Fruit fly (Drosophila melanogaster) whole organism, embryonic: ENCODE measurements around the gene CG13108.
A peak's percentile ranks its signal among the peaks of the same experiment; 100 is the strongest.

Source experiments
- Antp ChIP-seq: fragments of 200-800 bp; sonication (Bioruptor generic); optimal IDR thresholded peaks from 3 replicates; lab custom pipeline; 2016; ENCODE audit warnings: missing biosample characterization, missing genetic modification characterization
- BEAF-32 ChIP-seq: fragments of 200-800 bp; sonication (Bioruptor generic); optimal IDR thresholded peaks from 3 replicates; lab custom pipeline; 2017; ENCODE audit warnings: missing biosample characterization, missing genetic modification characterization, mild to moderate bottlenecking, moderate library complexity, missing genetic modification reagents
- CG10267 ChIP-seq: fragments of 200-800 bp; sonication (Bioruptor generic); optimal IDR thresholded peaks from 2 replicates; lab custom pipeline; 2018; ENCODE audit warnings: missing biosample characterization, mild to moderate bottlenecking, missing genetic modification characterization, moderate library complexity
- CG10274 ChIP-seq: fragments of 200-800 bp; sonication (Bioruptor generic); optimal IDR thresholded peaks from 3 replicates; lab custom pipeline; 2017; ENCODE audit warnings: missing biosample characterization, mild to moderate bottlenecking, missing genetic modification characterization
- CG10543 ChIP-seq: fragments of 200-800 bp; sonication (Bioruptor generic); optimal IDR thresholded peaks from 3 replicates; lab custom pipeline; 2017; ENCODE audit warnings: missing biosample characterization, mild to moderate bottlenecking, missing genetic modification characterization, moderate library complexity
- CG10565 ChIP-seq: fragments of 200-800 bp; sonication (Bioruptor generic); optimal IDR thresholded peaks from 3 replicates; lab custom pipeline; 2016; ENCODE audit warnings: missing biosample characterization, mild to moderate bottlenecking, missing genetic modification characterization
- CG11085 ChIP-seq: fragments of 200-800 bp; sonication (Bioruptor generic); IDR thresholded peaks from 2 replicates; pipeline ENCODE4 v1.3.6; 2022; ENCODE audit warnings: missing biosample characterization, missing genetic modification characterization
- CG11696 ChIP-seq: fragments of 200-800 bp; sonication (Bioruptor generic); IDR thresholded peaks from 2 replicates; pipeline ENCODE4 v1.3.6; 2022; ENCODE audit warnings: missing biosample characterization, missing genetic modification characterization
- CG11723 ChIP-seq: fragments of 200-800 bp; sonication (Bioruptor generic); optimal IDR thresholded peaks from 2 replicates; lab custom pipeline; 2017; ENCODE audit warnings: missing biosample characterization, mild to moderate bottlenecking, missing genetic modification characterization
- CG1233 ChIP-seq: fragments of 200-800 bp; sonication (Bioruptor generic); optimal IDR thresholded peaks from 4 replicates; lab custom pipeline; 2018; ENCODE audit warnings: missing biosample characterization, mild to moderate bottlenecking, missing genetic modification characterization
- CG12659 ChIP-seq: fragments of 200-800 bp; sonication (Bioruptor generic); optimal IDR thresholded peaks from 3 replicates; lab custom pipeline; 2017; ENCODE audit warnings: mild to moderate bottlenecking, missing biosample characterization, missing genetic modification reagents, missing genetic modification characterization
- CG14860 ChIP-seq: fragments of 200-800 bp; sonication (Bioruptor generic); IDR thresholded peaks from 3 replicates; pipeline ENCODE4 v1.3.6; 2022; ENCODE audit warnings: missing biosample characterization, missing genetic modification characterization; ENCODE audit not compliant: partially characterized antibody
- CG15269 ChIP-seq: fragments of 200-800 bp; sonication (Bioruptor generic); optimal IDR thresholded peaks from 2 replicates; lab custom pipeline; 2018; ENCODE audit warnings: missing biosample characterization, mild to moderate bottlenecking, missing genetic modification characterization, moderate library complexity
- CG17359 ChIP-seq: fragments of 200-800 bp; sonication (Bioruptor generic); optimal IDR thresholded peaks from 3 replicates; lab custom pipeline; 2018; ENCODE audit warnings: missing biosample characterization, mild to moderate bottlenecking, missing genetic modification characterization, moderate library complexity
- CG18599 ChIP-seq: fragments of 200-800 bp; sonication (Bioruptor generic); optimal IDR thresholded peaks from 3 replicates; lab custom pipeline; 2017; ENCODE audit warnings: missing biosample characterization, missing genetic modification characterization, mild to moderate bottlenecking, moderate library complexity, missing genetic modification reagents
- CG2712 ChIP-seq: fragments of 200-800 bp; optimal IDR thresholded peaks from 3 replicates; lab custom pipeline; 2019; ENCODE audit warnings: missing biosample characterization, mild to moderate bottlenecking, missing genetic modification characterization, moderate library complexity
- CG34224 ChIP-seq: fragments of 200-800 bp; sonication (Bioruptor generic); IDR thresholded peaks from 3 replicates; pipeline ENCODE4 v1.3.6; 2022; ENCODE audit warnings: missing biosample characterization, missing genetic modification characterization; ENCODE audit not compliant: partially characterized antibody
- CG42726 ChIP-seq: fragments of 200-800 bp; sonication (Bioruptor generic); IDR thresholded peaks from 2 replicates; pipeline ENCODE4 v1.3.6; 2022; ENCODE audit warnings: missing biosample characterization, missing genetic modification characterization; ENCODE audit not compliant: partially characterized antibody
- CG4820 ChIP-seq: fragments of 200-800 bp; sonication (Bioruptor generic); optimal IDR thresholded peaks from 3 replicates; lab custom pipeline; 2016; ENCODE audit warnings: missing biosample characterization, missing genetic modification characterization
- CG6654 ChIP-seq: fragments of 200-800 bp; sonication (Bioruptor generic); optimal IDR thresholded peaks from 2 replicates; lab custom pipeline; 2017; ENCODE audit warnings: missing biosample characterization, mild to moderate bottlenecking, missing genetic modification characterization
- CG7372 ChIP-seq: fragments of 200-800 bp; sonication (Bioruptor generic); IDR thresholded peaks from 2 replicates; pipeline ENCODE4 v1.3.6; 2022; ENCODE audit warnings: missing biosample characterization, missing genetic modification characterization
- CG8281 ChIP-seq: fragments of 200-800 bp; sonication (Bioruptor generic); optimal IDR thresholded peaks from 2 replicates; lab custom pipeline; 2018; ENCODE audit warnings: missing biosample characterization, mild to moderate bottlenecking, missing genetic modification characterization, moderate library complexity
- CG8765 ChIP-seq: fragments of 200-800 bp; sonication (Bioruptor generic); IDR thresholded peaks from 2 replicates; pipeline ENCODE4 v1.3.6; 2022; ENCODE audit warnings: missing biosample characterization, missing genetic modification characterization
- Deaf1 ChIP-seq: fragments of 200-800 bp; optimal IDR thresholded peaks from 3 replicates; lab custom pipeline; 2019; ENCODE audit warnings: missing biosample characterization, mild to moderate bottlenecking, missing genetic modification characterization, moderate library complexity
- Dll ChIP-seq: fragments of 200-800 bp; sonication (Bioruptor generic); IDR thresholded peaks from 4 replicates; pipeline ENCODE4 v1.3.6; 2022; ENCODE audit warnings: missing biosample characterization, missing genetic modification characterization; ENCODE audit not compliant: partially characterized antibody
- E2f2 ChIP-seq: fragments of 200-800 bp; sonication (Bioruptor generic); IDR thresholded peaks from 2 replicates; pipeline ENCODE4 v1.3.6; 2022; ENCODE audit warnings: missing biosample characterization, missing genetic modification characterization
- Ets65A ChIP-seq: fragments of 200-800 bp; sonication (Bioruptor generic); peaks from one replicate; lab custom pipeline; 2016; ENCODE audit warnings: missing biosample characterization, missing genetic modification characterization
- Fer2 ChIP-seq: fragments of 200-800 bp; sonication (Bioruptor generic); optimal IDR thresholded peaks from 2 replicates; lab custom pipeline; 2018; ENCODE audit warnings: missing biosample characterization, mild to moderate bottlenecking, missing genetic modification characterization, moderate library complexity
- GATAe ChIP-seq: fragments of 200-800 bp; sonication (Bioruptor generic); conservative IDR thresholded peaks from 2 replicates; pipeline ENCODE4 v1.3.6; 2022; ENCODE audit warnings: missing biosample characterization, missing genetic modification characterization
- HLH54F ChIP-seq: fragments of 200-800 bp; sonication (Bioruptor generic); optimal IDR thresholded peaks from 3 replicates; lab custom pipeline; 2016; ENCODE audit warnings: missing biosample characterization, missing genetic modification characterization
- NfI ChIP-seq: fragments of 200-800 bp; sonication (Bioruptor generic); optimal IDR thresholded peaks from 3 replicates; lab custom pipeline; 2018; ENCODE audit warnings: missing biosample characterization, mild to moderate bottlenecking, missing genetic modification characterization, moderate library complexity
- Xbp1 ChIP-seq: fragments of 200-800 bp; sonication (Bioruptor generic); optimal IDR thresholded peaks from 3 replicates; lab custom pipeline; 2016; ENCODE audit warnings: missing biosample characterization, mild to moderate bottlenecking, missing genetic modification characterization
- ab ChIP-seq: fragments of 200-800 bp; sonication (Bioruptor generic); optimal IDR thresholded peaks from 2 replicates; lab custom pipeline; 2016; ENCODE audit warnings: missing biosample characterization, missing genetic modification characterization
- bsh ChIP-seq, 2 experiments: fragments of 200-800 bp; sonication (Bioruptor generic); optimal IDR thresholded peaks; 2 replicates each; lab custom pipeline; 2017 to 2018; ENCODE audit warnings: mild to moderate bottlenecking in 2 of 2, missing biosample characterization in 2 of 2, missing genetic modification characterization in 2 of 2, moderate library complexity in 1 of 2
- ci ChIP-seq: fragments of 200-800 bp; sonication (Bioruptor generic); IDR thresholded peaks from 3 replicates; pipeline ENCODE4 v1.3.6; 2022; ENCODE audit warnings: missing biosample characterization, missing genetic modification characterization
- corto ChIP-seq: fragments of 200-800 bp; sonication (Bioruptor generic); optimal IDR thresholded peaks from 2 replicates; lab custom pipeline; 2016; ENCODE audit warnings: missing biosample characterization, mild to moderate bottlenecking, missing genetic modification characterization, moderate library complexity
- dati ChIP-seq: fragments of 200-800 bp; sonication (Bioruptor generic); IDR thresholded peaks from 2 replicates; pipeline ENCODE4 v1.3.6; 2022; ENCODE audit warnings: missing biosample characterization, missing genetic modification characterization
- disco-r ChIP-seq: fragments of 200-800 bp; sonication (Bioruptor generic); optimal IDR thresholded peaks from 2 replicates; lab custom pipeline; 2016; ENCODE audit warnings: missing biosample characterization, missing genetic modification characterization
- ems ChIP-seq: fragments of 200-800 bp; sonication (Bioruptor generic); optimal IDR thresholded peaks from 3 replicates; lab custom pipeline; 2016; ENCODE audit warnings: missing biosample characterization, missing genetic modification characterization
- ewg ChIP-seq: fragments of 200-800 bp; sonication (Bioruptor generic); optimal IDR thresholded peaks from 3 replicates; lab custom pipeline; 2017; ENCODE audit warnings: mild to moderate bottlenecking, missing biosample characterization, missing genetic modification reagents, missing genetic modification characterization
- gcm ChIP-seq: fragments of 200-800 bp; sonication (Bioruptor generic); optimal IDR thresholded peaks from 2 replicates; lab custom pipeline; 2019; ENCODE audit warnings: missing biosample characterization, mild to moderate bottlenecking, missing genetic modification characterization, moderate library complexity
- grau ChIP-seq: fragments of 200-800 bp; optimal IDR thresholded peaks from 3 replicates; lab custom pipeline; 2019; ENCODE audit warnings: missing biosample characterization, mild to moderate bottlenecking, missing genetic modification characterization, moderate library complexity
- ham ChIP-seq: fragments of 200-800 bp; sonication (Bioruptor generic); IDR thresholded peaks from 2 replicates; pipeline ENCODE4 v1.3.6; 2022; ENCODE audit warnings: missing biosample characterization, missing genetic modification characterization
- lab ChIP-seq: fragments of 200-800 bp; sonication (Bioruptor generic); optimal IDR thresholded peaks from 3 replicates; lab custom pipeline; 2017; ENCODE audit warnings: missing biosample characterization, missing genetic modification characterization, mild to moderate bottlenecking, moderate library complexity, missing genetic modification reagents
- peb ChIP-seq: fragments of 200-800 bp; sonication (Bioruptor generic); IDR thresholded peaks from 2 replicates; pipeline ENCODE4 v1.3.6; 2022; ENCODE audit warnings: missing biosample characterization, missing genetic modification characterization
- pita ChIP-seq: fragments of 200-800 bp; sonication (Bioruptor generic); optimal IDR thresholded peaks from 2 replicates; lab custom pipeline; 2017; ENCODE audit warnings: missing biosample characterization, mild to moderate bottlenecking, missing genetic modification characterization
- rib ChIP-seq: fragments of 200-800 bp; sonication (Bioruptor generic); IDR thresholded peaks from 2 replicates; pipeline ENCODE4 v1.3.6; 2022; ENCODE audit warnings: missing biosample characterization, missing genetic modification characterization
- twi ChIP-seq: fragments of 200-800 bp; optimal IDR thresholded peaks from 2 replicates; lab custom pipeline; 2019; ENCODE audit warnings: missing biosample characterization, mild to moderate bottlenecking, missing genetic modification characterization, moderate library complexity
- vvl ChIP-seq: fragments of 200-800 bp; sonication (Bioruptor generic); IDR thresholded peaks from 2 replicates; pipeline ENCODE4 v1.3.6; 2022; ENCODE audit warnings: missing biosample characterization, missing genetic modification characterization

The CG13108 gene

dm6 chr2L:9125418-9125928 lies 38.6 kb upstream of the CG13108 start, which contains the start of gene CG32982 (continued):
- TF ChIP-seq CG10267 (tag; lab: Kevin White, UChicago) (peak; percentile 88), Xbp1 (GFP tag; lab: Kevin White, UChicago) (peak; percentile 80), CG17359 (peak; percentile 89), CG7372 (peak; percentile 90), peb (GFP tag; lab: Robert Waterston, UW) (peak; percentile 77), E2f2 (GFP tag; lab: Robert Waterston, UW) (peak; percentile 70), lab (GFP tag; lab: Kevin White, UChicago) (peak; percentile 92), ewg (GFP tag; lab: Kevin White, UChicago) (peak; percentile 70), bsh (GFP tag; optimal IDR thresholded peaks at IDR 0.05; lab: Kevin White, UChicago) (peak; percentile 66 to 87), CG18599 (peak; percentile 91), ci (GFP tag; lab: Robert Waterston, UW) (peak; percentile 86), CG10543 (peak; percentile 93), CG12659 (GFP tag; lab: Kevin White, UChicago) (peak; percentile 95), Fer2 (peak; percentile 82), CG10274 (GFP tag; lab: Kevin White, UChicago) (peak; percentile 79), disco-r (peak; percentile 79), NfI (peak; percentile 55), CG14860 (GFP tag; lab: Robert Waterston, UW) (no peak), CG11723 (GFP tag; lab: Kevin White, UChicago) (peak; percentile 82), corto (peak; percentile 20), GATAe (GFP tag; lab: Robert Waterston, UW) (no peak; the same call in none of the 2 replicates), ems (GFP tag; lab: Kevin White, UChicago) (peak; percentile 92), rib (GFP tag; lab: Robert Waterston, UW) (peak; percentile 90; the same call in 1 of the 2 replicates), CG8281 (tag; lab: Kevin White, UChicago) (peak; percentile 77), CG2712 (peak; percentile 93), CG1233 (GFP tag; lab: Kevin White, UChicago) (peak; percentile 90), pita (GFP tag; lab: Kevin White, UChicago) (no peak), CG10565 (GFP tag; lab: Kevin White, UChicago) (peak; percentile 65), grau (peak; percentile 93), ham (peak; percentile 73; the same call in 1 of the 2 replicates), Deaf1 (peak; percentile 83), HLH54F (GFP tag; lab: Kevin White, UChicago) (peak; percentile 93), CG11085 (GFP tag; lab: Robert Waterston, UW) (peak; percentile 86), CG6654 (peak; percentile 82), ab (GFP tag; lab: Kevin White, UChicago) (peak; percentile 31), gcm (peak; percentile 75), CG34224 (0 out of 3 replicates have a peak, but pooled peaks have one; percentile 22), Antp (GFP tag; lab: Kevin White, UChicago) (peak; percentile 93), Ets65A (GFP tag; lab: Kevin White, UChicago) (peak; percentile 98), CG15269 (tag; lab: Kevin White, UChicago) (peak; percentile 93), CG8765 (no peak; the same call in none of the 2 replicates), CG11696 (peak; percentile 55; the same call in 1 of the 2 replicates), BEAF-32 (no peak), Dll (no peak), twi (tag; lab: Kevin White, UChicago) (peak; percentile 87), vvl (GFP tag; lab: Robert Waterston, UW) (peak; percentile 90), CG42726 (GFP tag; lab: Robert Waterston, UW) (peak; percentile 73; the same call in 1 of the 2 replicates), CG4820 (peak; percentile 90), dati (peak; percentile 72)
